Fruit fly (Drosophila melanogaster) whole organism, embryonic: ENCODE measurements around the gene CG10324.

Experiments used
- Ada2b ChIP-seq: fragments of 200-800 bp; sonication (Bioruptor generic); IDR thresholded peaks from 2 replicates; pipeline ENCODE4 v1.3.6; 2022; ENCODE audit warnings: missing biosample characterization, missing genetic modification characterization
- BEAF-32 ChIP-seq: fragments of 200-800 bp; sonication (Bioruptor generic); optimal IDR thresholded peaks from 3 replicates; lab custom pipeline; 2017; ENCODE audit warnings: missing biosample characterization, missing genetic modification characterization, mild to moderate bottlenecking, moderate library complexity, missing genetic modification reagents
- Bgb ChIP-seq: fragments of 200-800 bp; sonication (Bioruptor generic); IDR thresholded peaks from 2 replicates; pipeline ENCODE4 v1.3.6; 2022; ENCODE audit warnings: missing biosample characterization, missing genetic modification characterization; ENCODE audit not compliant: partially characterized antibody
- CG11723 ChIP-seq: fragments of 200-800 bp; sonication (Bioruptor generic); optimal IDR thresholded peaks from 2 replicates; lab custom pipeline; 2017; ENCODE audit warnings: missing biosample characterization, mild to moderate bottlenecking, missing genetic modification characterization
- CG12942 ChIP-seq: fragments of 200-800 bp; sonication (Bioruptor generic); optimal IDR thresholded peaks from 3 replicates; lab custom pipeline; 2016; ENCODE audit warnings: missing biosample characterization, missing genetic modification characterization
- CG13123 ChIP-seq: fragments of 200-800 bp; sonication (Bioruptor generic); optimal IDR thresholded peaks from 2 replicates; lab custom pipeline; 2016; ENCODE audit warnings: missing biosample characterization, missing genetic modification characterization
- CG13287 ChIP-seq: fragments of 200-800 bp; sonication (Bioruptor generic); IDR thresholded peaks from 2 replicates; pipeline ENCODE4 v1.3.6; 2022; ENCODE audit warnings: missing biosample characterization, missing genetic modification characterization; ENCODE audit not compliant: partially characterized antibody
- CG14710 ChIP-seq: fragments of 200-800 bp; sonication (Bioruptor generic); optimal IDR thresholded peaks from 3 replicates; lab custom pipeline; 2019; ENCODE audit warnings: missing biosample characterization, mild to moderate bottlenecking, missing genetic modification characterization, moderate library complexity
- CG15601 ChIP-seq: fragments of 200-800 bp; sonication (Bioruptor generic); optimal IDR thresholded peaks from 3 replicates; lab custom pipeline; 2019; ENCODE audit warnings: missing biosample characterization, mild to moderate bottlenecking, missing genetic modification characterization, moderate library complexity
- CG1603 ChIP-seq: fragments of 200-800 bp; sonication (Bioruptor generic); optimal IDR thresholded peaks from 2 replicates; lab custom pipeline; 2019; ENCODE audit warnings: missing biosample characterization, mild to moderate bottlenecking, missing genetic modification characterization, moderate library complexity
- CG16813 ChIP-seq: fragments of 200-800 bp; sonication (Bioruptor generic); IDR thresholded peaks from 3 replicates; pipeline ENCODE4 v1.3.6; 2022; ENCODE audit warnings: missing biosample characterization, missing genetic modification characterization; ENCODE audit not compliant: partially characterized antibody
- CG17186 ChIP-seq: fragments of 200-800 bp; sonication (Bioruptor generic); optimal IDR thresholded peaks from 3 replicates; lab custom pipeline; 2017; ENCODE audit warnings: missing biosample characterization, missing genetic modification reagents, missing genetic modification characterization
- CG17829 ChIP-seq: fragments of 200-800 bp; optimal IDR thresholded peaks from 2 replicates; lab custom pipeline; 2019; ENCODE audit warnings: missing biosample characterization, mild to moderate bottlenecking, missing genetic modification characterization, moderate library complexity
- CG2889 ChIP-seq: fragments of 200-800 bp; sonication (Bioruptor generic); IDR thresholded peaks from 3 replicates; pipeline ENCODE4 v1.3.6; 2022; ENCODE audit warnings: missing biosample characterization, missing genetic modification characterization
- CG30020 ChIP-seq: fragments of 200-800 bp; optimal IDR thresholded peaks from 2 replicates; lab custom pipeline; 2019; ENCODE audit warnings: missing biosample characterization, mild to moderate bottlenecking, missing genetic modification characterization, moderate library complexity
- CG34224 ChIP-seq: fragments of 200-800 bp; sonication (Bioruptor generic); IDR thresholded peaks from 3 replicates; pipeline ENCODE4 v1.3.6; 2022; ENCODE audit warnings: missing biosample characterization, missing genetic modification characterization; ENCODE audit not compliant: partially characterized antibody
- CG34422 ChIP-seq: fragments of 200-800 bp; sonication (Bioruptor generic); IDR thresholded peaks from 3 replicates; pipeline ENCODE4 v1.3.6; 2022; ENCODE audit warnings: missing biosample characterization, missing genetic modification characterization
- CG7786 ChIP-seq: fragments of 200-800 bp; sonication (Bioruptor generic); optimal IDR thresholded peaks from 2 replicates; lab custom pipeline; 2016; ENCODE audit warnings: missing biosample characterization, missing genetic modification characterization
- CG8478 ChIP-seq: fragments of >200 bp; optimal IDR thresholded peaks from 2 replicates; lab custom pipeline; 2018
- CG9797 ChIP-seq: fragments of 200-800 bp; sonication (Bioruptor generic); optimal IDR thresholded peaks from 3 replicates; lab custom pipeline; 2018; ENCODE audit warnings: missing biosample characterization, mild to moderate bottlenecking, missing genetic modification characterization
- Dref ChIP-seq: fragments of 200-800 bp; sonication (Bioruptor generic); IDR thresholded peaks from 2 replicates; pipeline ENCODE4 v1.3.6; 2022; ENCODE audit warnings: missing biosample characterization, missing genetic modification characterization
- HmgZ ChIP-seq: fragments of 200-800 bp; sonication (Bioruptor generic); optimal IDR thresholded peaks from 2 replicates; lab custom pipeline; 2018; ENCODE audit warnings: missing biosample characterization, mild to moderate bottlenecking, missing genetic modification characterization
- Lpt ChIP-seq: fragments of >200 bp; optimal IDR thresholded peaks from 2 replicates; lab custom pipeline; 2018; ENCODE audit warnings: missing biosample characterization, missing genetic modification characterization
- MESR4 ChIP-seq: fragments of 200-800 bp; sonication (Bioruptor generic); optimal IDR thresholded peaks from 2 replicates; lab custom pipeline; 2018; ENCODE audit warnings: missing biosample characterization, mild to moderate bottlenecking, missing genetic modification characterization, moderate library complexity
- NC2α ChIP-seq: fragments of 200-800 bp; sonication (Bioruptor generic); optimal IDR thresholded peaks from 2 replicates; lab custom pipeline; 2016; ENCODE audit warnings: missing biosample characterization, missing genetic modification characterization
- NFAT ChIP-seq: fragments of 200-800 bp; sonication (Bioruptor generic); IDR thresholded peaks from 2 replicates; pipeline ENCODE4 v1.3.6; 2022; ENCODE audit warnings: missing biosample characterization, missing genetic modification characterization
- Ravus ChIP-seq: fragments of 200-800 bp; sonication (Bioruptor generic); IDR thresholded peaks from 2 replicates; pipeline ENCODE4 v1.3.6; 2022; ENCODE audit warnings: missing biosample characterization, missing genetic modification characterization
- Stat92E ChIP-seq, 3 experiments: fragments of >200 bp in 2 of 3; fragments of 200-800 bp in 1 of 3; sonication (Bioruptor generic) in 1 of 3; optimal IDR thresholded peaks; 2 replicates each; lab custom pipeline; 2017 to 2019; ENCODE audit warnings: missing biosample characterization in 3 of 3, missing genetic modification characterization in 3 of 3, mild to moderate bottlenecking in 1 of 3, moderate library complexity in 1 of 3
- Usf ChIP-seq: fragments of 200-800 bp; sonication (Bioruptor generic); optimal IDR thresholded peaks from 2 replicates; lab custom pipeline; 2017; ENCODE audit warnings: missing genotype, missing biosample characterization, missing genetic modification characterization
- ab ChIP-seq: fragments of 200-800 bp; sonication (Bioruptor generic); optimal IDR thresholded peaks from 2 replicates; lab custom pipeline; 2016; ENCODE audit warnings: missing biosample characterization, missing genetic modification characterization
- ato ChIP-seq: fragments of 200-800 bp; sonication (Bioruptor generic); IDR thresholded peaks from 2 replicates; pipeline ENCODE4 v1.3.6; 2022; ENCODE audit warnings: missing biosample characterization, missing genetic modification characterization; ENCODE audit not compliant: partially characterized antibody
- bbx ChIP-seq: fragments of 200-800 bp; sonication (Bioruptor generic); IDR thresholded peaks from 2 replicates; pipeline ENCODE4 v1.3.6; 2022; ENCODE audit warnings: missing biosample characterization, missing genetic modification characterization; ENCODE audit not compliant: partially characterized antibody
- caup ChIP-seq: fragments of 200-800 bp; sonication (Bioruptor generic); optimal IDR thresholded peaks from 3 replicates; lab custom pipeline; 2017; ENCODE audit warnings: missing biosample characterization, mild to moderate bottlenecking, missing genetic modification characterization, moderate library complexity; ENCODE audit not compliant: severe bottlenecking
- dpn ChIP-seq, 2 experiments: fragments of 200-800 bp; sonication (Bioruptor generic); optimal IDR thresholded peaks; 3 replicates each; lab custom pipeline; 2016; ENCODE audit warnings: missing biosample characterization in 2 of 2, missing genetic modification characterization in 2 of 2
- gfzf ChIP-seq: fragments of 200-800 bp; sonication (Bioruptor generic); optimal IDR thresholded peaks from 2 replicates; lab custom pipeline; 2016; ENCODE audit warnings: missing biosample characterization, mild to moderate bottlenecking, missing genetic modification characterization, moderate library complexity
- gro ChIP-seq: fragments of 200-800 bp; sonication (Bioruptor generic); optimal IDR thresholded peaks from 2 replicates; lab custom pipeline; 2016; ENCODE audit warnings: missing biosample characterization, missing genetic modification characterization
- hbn ChIP-seq: fragments of 200-800 bp; sonication (Bioruptor generic); IDR thresholded peaks from 2 replicates; pipeline ENCODE4 v1.3.6; 2022; ENCODE audit warnings: missing biosample characterization, missing genetic modification characterization; ENCODE audit not compliant: partially characterized antibody
- lov ChIP-seq, 2 experiments: fragments of 200-800 bp in 1 of 2; fragments of >200 bp in 1 of 2; sonication (Bioruptor generic) in 1 of 2; IDR thresholded peaks in 1 of 2; optimal IDR thresholded peaks in 1 of 2; 2 replicates in 1 of 2; 3 replicates in 1 of 2; pipeline versions ENCODE4 v1.3.6 to Lab custom; 2017 to 2022; ENCODE audit warnings: missing biosample characterization in 1 of 2, missing genetic modification characterization in 1 of 2
- mld ChIP-seq: fragments of 200-800 bp; sonication (Bioruptor generic); IDR thresholded peaks from 3 replicates; pipeline ENCODE4 v1.3.6; 2022; ENCODE audit warnings: missing biosample characterization, missing genetic modification characterization; ENCODE audit not compliant: partially characterized antibody
- phol ChIP-seq: fragments of 200-800 bp; sonication (Bioruptor generic); optimal IDR thresholded peaks from 3 replicates; lab custom pipeline; 2018; ENCODE audit warnings: missing biosample characterization, mild to moderate bottlenecking, missing genetic modification characterization, moderate library complexity
- pzg ChIP-seq: fragments of 200-800 bp; sonication (Bioruptor generic); optimal IDR thresholded peaks from 3 replicates; lab custom pipeline; 2018; ENCODE audit warnings: missing biosample characterization, mild to moderate bottlenecking, missing genetic modification characterization, moderate library complexity
- ro ChIP-seq: fragments of 200-800 bp; sonication (Bioruptor generic); IDR thresholded peaks from 2 replicates; pipeline ENCODE4 v1.3.6; 2022; ENCODE audit warnings: missing biosample characterization, missing genetic modification characterization
- sens ChIP-seq: fragments of 200-800 bp; sonication (Bioruptor generic); peaks from one replicate; lab custom pipeline; 2016; ENCODE audit warnings: missing biosample characterization, missing genetic modification characterization
- shn ChIP-seq: fragments of 200-800 bp; sonication (Bioruptor generic); optimal IDR thresholded peaks from 3 replicates; lab custom pipeline; 2016; ENCODE audit warnings: missing biosample characterization, missing genetic modification characterization
- sob ChIP-seq: fragments of 200-800 bp; sonication (Bioruptor generic); IDR thresholded peaks from 2 replicates; pipeline ENCODE4 v1.3.6; 2022; ENCODE audit warnings: missing biosample characterization, missing genetic modification characterization
- trem ChIP-seq: fragments of 200-800 bp; optimal IDR thresholded peaks from 3 replicates; lab custom pipeline; 2019; ENCODE audit warnings: missing biosample characterization, mild to moderate bottlenecking, missing genetic modification characterization, moderate library complexity
- yki ChIP-seq: fragments of >200 bp; optimal IDR thresholded peaks from 3 replicates; lab custom pipeline; 2018
- zen2 ChIP-seq: fragments of 200-800 bp; sonication (Bioruptor generic); IDR thresholded peaks from 3 replicates; pipeline ENCODE4 v1.3.6; 2022; ENCODE audit warnings: missing biosample characterization, missing genetic modification characterization; ENCODE audit not compliant: partially characterized antibody
- zf30C ChIP-seq: fragments of 200-800 bp; sonication (Bioruptor generic); optimal IDR thresholded peaks from 3 replicates; lab custom pipeline; 2018; ENCODE audit warnings: missing biosample characterization, mild to moderate bottlenecking, missing genetic modification characterization
- zfh1 ChIP-seq: fragments of 200-800 bp; sonication (Bioruptor generic); IDR thresholded peaks from 3 replicates; pipeline ENCODE4 v1.3.6; 2022; ENCODE audit warnings: missing biosample characterization, missing genetic modification characterization

Gene CG10324

DNA sequence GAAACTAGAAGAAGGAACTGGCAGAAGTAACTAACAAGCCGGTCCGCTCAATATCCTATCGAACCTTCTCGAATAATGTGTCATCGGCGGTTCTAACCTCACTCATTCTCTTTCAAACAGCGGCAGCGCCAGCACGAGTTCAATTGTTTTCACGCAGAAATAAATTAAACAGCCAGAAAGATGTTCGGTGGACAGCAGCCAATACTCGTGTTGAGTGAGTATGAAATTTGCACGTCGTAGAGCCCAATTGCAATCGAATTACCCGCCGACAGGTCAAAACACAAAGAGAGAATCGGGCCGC, 862 bp upstream of the CG10324 start (continued):
- TF ChIP-seq CG14710 (tag; lab: Kevin White, UChicago), result no peak
- TF ChIP-seq yki (lab: Kevin White, UChicago), result no peak
- peak; percentile 89 for TF ChIP-seq MESR4 (GFP tag; lab: Kevin White, UChicago)
- TF ChIP-seq CG16813, result 0 out of 3 replicates have a peak, but pooled peaks have one; percentile 45
- TF ChIP-seq CG8478, result no peak
- TF ChIP-seq Ravus (GFP tag; lab: Robert Waterston, UW), result no peak
- no peak for TF ChIP-seq lov (optimal IDR thresholded peaks at IDR 0.05; lab: Kevin White, UChicago)
- no peak for TF ChIP-seq lov (GFP tag; IDR thresholded peaks at IDR 0.05; lab: Robert Waterston, UW)
- TF ChIP-seq CG11723, result no peak
- TF ChIP-seq CG34422 (GFP tag; lab: Robert Waterston, UW), result peak; percentile 61; the same call in 1 of the 3 replicates
- no peak for TF ChIP-seq caup (GFP tag; lab: Kevin White, UChicago)
- TF ChIP-seq dpn (GFP tag; optimal IDR thresholded peaks at IDR 0.05; lab: Kevin White, UChicago), result no peak
- TF ChIP-seq ro, result no peak
- no peak for TF ChIP-seq CG12942 (GFP tag; lab: Kevin White, UChicago)
- TF ChIP-seq ato (GFP tag; lab: Robert Waterston, UW), result no peak
- TF ChIP-seq pzg, result peak; percentile 1
- TF ChIP-seq zfh1 (GFP tag; lab: Robert Waterston, UW), result no peak
- TF ChIP-seq Lpt (GFP tag; lab: Kevin White, UChicago), result no peak
- peak; percentile 43; the same call in 1 of the 2 replicates for TF ChIP-seq hbn (GFP tag; lab: Robert Waterston, UW)
- TF ChIP-seq mld, result 0 out of 3 replicates have a peak, but pooled peaks have one; percentile 12
- TF ChIP-seq NC2α (GFP tag; lab: Kevin White, UChicago), result no peak
- peak; percentile 2; the same call in 1 of the 2 replicates for TF ChIP-seq bbx (GFP tag; lab: Robert Waterston, UW)
- TF ChIP-seq shn (GFP tag; lab: Kevin White, UChicago), result no peak
- no peak for TF ChIP-seq Ada2b
- TF ChIP-seq CG9797 (GFP tag; lab: Kevin White, UChicago), result no peak
- TF ChIP-seq CG2889 (GFP tag; lab: Robert Waterston, UW), result no peak
- no peak for TF ChIP-seq ab
- TF ChIP-seq BEAF-32 (GFP tag; lab: Kevin White, UChicago), result peak; percentile 51

DNA sequence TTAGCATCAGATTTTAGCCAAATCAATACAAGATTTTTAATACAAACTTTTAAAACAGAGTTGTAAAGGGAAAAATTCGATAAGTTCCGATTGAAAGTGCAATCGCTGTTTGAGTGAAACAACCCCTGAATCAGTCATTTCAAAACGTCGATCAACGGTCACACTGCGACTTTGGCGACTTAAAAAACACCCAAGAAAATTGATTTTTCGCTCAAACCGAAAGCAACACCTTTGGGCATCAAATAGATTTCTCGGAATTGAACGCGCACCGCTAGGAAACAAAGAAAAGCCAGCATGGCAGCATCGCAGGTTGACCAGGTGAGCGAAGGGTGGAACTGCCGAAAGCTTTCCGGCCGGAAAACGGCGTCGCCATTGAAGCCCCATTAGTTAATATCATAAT, 3.2 kb downstream of the CG10324 start, which contains the start of gene Arl6IP1:
Gene Arl6IP1, plus strand, starts transcription at position 15 of the 400 bp plus-strand sequence.
- TF ChIP-seq CG13287, result peak; percentile 73
- TF ChIP-seq MESR4 (GFP tag; lab: Kevin White, UChicago), result peak; percentile 72
- TF ChIP-seq sob (GFP tag; lab: Robert Waterston, UW), result 0 out of 2 replicates have a peak, but pooled peaks have one; percentile 26
- peak; percentile 51 for TF ChIP-seq BEAF-32 (GFP tag; lab: Kevin White, UChicago)
- peak; percentile 59 for TF ChIP-seq trem (tag; lab: Kevin White, UChicago)
- peak; percentile 66; the same call in 2 of the 3 replicates for TF ChIP-seq CG34224 (GFP tag; lab: Robert Waterston, UW)
- peak; percentile 57 for TF ChIP-seq CG1603
- peak; percentile 33 for TF ChIP-seq hbn (GFP tag; lab: Robert Waterston, UW)
- peak; percentile 47; the same call in 1 of the 3 replicates for TF ChIP-seq zen2 (GFP tag; lab: Robert Waterston, UW)
- peak; percentile 35 for TF ChIP-seq sens (GFP tag; lab: Kevin White, UChicago)
- TF ChIP-seq gfzf (GFP tag; lab: Kevin White, UChicago), result peak; percentile 86
- TF ChIP-seq CG13123 (GFP tag; lab: Kevin White, UChicago), result no peak
- peak; percentile 4 for TF ChIP-seq CG17186
- TF ChIP-seq Dref (GFP tag; lab: Robert Waterston, UW), result peak; percentile 88
- TF ChIP-seq gro (GFP tag; lab: Kevin White, UChicago), result no peak
- TF ChIP-seq CG15601 (tag; lab: Kevin White, UChicago), result peak; percentile 31
- TF ChIP-seq HmgZ (tag; lab: Kevin White, UChicago), result peak; percentile 7
- peak; percentile 15 for TF ChIP-seq CG17829 (tag; lab: Kevin White, UChicago)
- TF ChIP-seq zf30C (GFP tag; lab: Kevin White, UChicago), result no peak
- no peak for TF ChIP-seq CG7786 (GFP tag; lab: Kevin White, UChicago)
- TF ChIP-seq Usf, result no peak
- TF ChIP-seq CG30020 (tag; lab: Kevin White, UChicago), result peak; percentile 30
- peak in 1 of 3 experiments; percentile 39 for TF ChIP-seq Stat92E (GFP tag; optimal IDR thresholded peaks at IDR 0.05; lab: Kevin White, UChicago)
- TF ChIP-seq phol (tag; lab: Kevin White, UChicago), result peak; percentile 52
- no peak for TF ChIP-seq NFAT (GFP tag; lab: Robert Waterston, UW)
- peak; percentile 61 for TF ChIP-seq Bgb (GFP tag; lab: Robert Waterston, UW)
